Fruit fly (Drosophila melanogaster): Measurements from ENCODE around the gene gb.

Gene gb

DNA sequence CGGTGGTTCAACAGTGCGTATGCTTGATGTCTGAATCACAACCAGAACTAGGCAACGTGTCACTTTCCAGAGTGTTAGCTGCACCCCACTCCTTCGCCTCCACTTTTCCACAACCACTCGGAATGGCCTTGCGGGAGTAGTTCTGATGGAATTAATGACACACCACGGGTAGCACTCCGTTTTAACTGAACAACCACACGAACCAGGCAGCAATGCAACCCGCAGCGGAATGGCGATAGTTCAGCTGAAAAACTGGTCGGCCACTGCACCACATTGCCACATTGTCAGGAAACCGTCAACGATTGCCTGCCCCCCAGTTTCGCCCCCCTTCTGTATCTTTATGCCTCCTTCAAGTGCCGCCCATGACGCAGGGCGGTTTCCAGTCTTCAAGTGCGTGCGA, 24.5 kb downstream of the gb start, which contains the start of gene Cpr97Ea:
Cpr97Ea (minus strand) TSS at position 230 of the 400 bp plus-strand sequence.
- TF ChIP-seq tai (GFP tag; optimal IDR thresholded peaks at IDR 0.05) (no peak), CG9705 (GFP tag; optimal IDR thresholded peaks at IDR 0.05) (no peak), Rel (GFP tag; optimal IDR thresholded peaks at IDR 0.05) (no peak), Rel (tag; optimal IDR thresholded peaks at IDR 0.05) (no peak), Vsx2 (GFP tag; optimal IDR thresholded peaks at IDR 0.05; ENCODE audit: partially characterized antibody) (no peak), Jra (GFP tag; optimal IDR thresholded peaks at IDR 0.05) (no peak), usp (GFP tag; optimal IDR thresholded peaks at IDR 0.05) (no peak), Abd-B (GFP tag; optimal IDR thresholded peaks at IDR 0.05) (no peak)

dm6 chr3R:27084528-27085052, 27.5 kb downstream of the gb start:
- TF ChIP-seq h (GFP tag; optimal IDR thresholded peaks at IDR 0.05) (peak; percentile 7), fru (GFP tag; optimal IDR thresholded peaks at IDR 0.05) (peak; percentile 12), sv (GFP tag; optimal IDR thresholded peaks at IDR 0.05) (no peak), foxo (GFP tag; optimal IDR thresholded peaks at IDR 0.05) (peak in 1 of 2 experiments; percentile 10), CG32264 (GFP tag; optimal IDR thresholded peaks at IDR 0.05) (no peak)

DNA sequence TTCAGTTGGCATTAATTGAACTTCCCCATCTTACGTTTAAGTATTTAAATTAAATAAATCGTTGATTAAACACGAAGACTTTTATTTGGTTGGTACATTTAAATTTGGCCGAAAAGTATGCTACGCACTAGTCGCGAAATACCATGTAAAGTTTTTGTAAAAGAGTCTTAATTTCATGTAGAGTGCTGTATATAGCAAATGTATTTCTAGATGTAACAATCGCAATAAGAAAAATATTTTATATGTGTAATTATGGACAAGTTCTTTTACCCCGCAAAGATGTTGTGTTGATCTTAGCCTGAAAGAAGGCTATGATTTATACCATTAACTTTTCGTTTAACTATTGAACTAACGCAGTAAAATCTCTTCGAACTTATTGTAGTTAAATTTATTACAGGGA, 29.3 kb downstream of the gb start:
- TF ChIP-seq Myc (optimal IDR thresholded peaks at IDR 0.05) (peak; percentile 66), dl (GFP tag; optimal IDR thresholded peaks at IDR 0.05; ENCODE audit: insufficient read depth in 1 of 2, partially characterized antibody in 2 of 2) (no peak), GATAd (GFP tag; optimal IDR thresholded peaks at IDR 0.05) (no peak)

DNA sequence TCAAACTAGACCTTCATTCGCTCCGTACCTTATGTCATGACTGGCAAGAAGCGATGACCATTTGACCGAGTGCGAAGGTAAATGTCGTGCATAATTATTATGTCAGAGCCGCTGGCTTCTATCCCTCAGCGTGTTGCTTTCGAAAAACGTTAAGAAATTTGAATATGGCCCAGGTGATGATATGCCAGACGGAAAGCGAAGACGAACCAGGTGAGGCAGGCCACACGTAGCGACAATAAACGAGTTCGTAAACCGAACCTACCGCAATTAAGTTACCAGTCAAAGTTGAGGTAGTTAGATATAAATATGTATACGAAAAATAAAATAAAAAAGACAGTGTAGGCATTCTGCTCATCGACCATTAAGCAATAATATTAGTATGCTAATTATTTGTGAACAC, 35.5 kb downstream of the gb start:
- TF ChIP-seq Jra (GFP tag; optimal IDR thresholded peaks at IDR 0.05) (no peak), dsf (GFP tag; optimal IDR thresholded peaks at IDR 0.05; ENCODE audit: borderline replicate concordance) (no peak), Abd-B (GFP tag; optimal IDR thresholded peaks at IDR 0.05) (no peak), Sp1 (GFP tag; optimal IDR thresholded peaks at IDR 0.05) (no peak), h (GFP tag; optimal IDR thresholded peaks at IDR 0.05) (no peak), Hnf4 (GFP tag; optimal IDR thresholded peaks at IDR 0.05) (no peak), fru (GFP tag; optimal IDR thresholded peaks at IDR 0.05) (no peak), ey (GFP tag; optimal IDR thresholded peaks at IDR 0.05) (no peak), Myc (optimal IDR thresholded peaks at IDR 0.05) (no peak), usp (GFP tag; optimal IDR thresholded peaks at IDR 0.05) (no peak), dmrt93B (GFP tag; optimal IDR thresholded peaks at IDR 0.05) (no peak), rgr (GFP tag; optimal IDR thresholded peaks at IDR 0.05) (no peak), Rel (GFP tag; optimal IDR thresholded peaks at IDR 0.05) (no peak), Rel (tag; optimal IDR thresholded peaks at IDR 0.05) (no peak), pan (optimal IDR thresholded peaks at IDR 0.05) (no peak), tai (GFP tag; optimal IDR thresholded peaks at IDR 0.05) (no peak), dl (GFP tag; optimal IDR thresholded peaks at IDR 0.05; ENCODE audit: insufficient read depth in 1 of 2, partially characterized antibody in 2 of 2) (no peak), brk (GFP tag; optimal IDR thresholded peaks at IDR 0.05) (no peak), CG32264 (GFP tag; optimal IDR thresholded peaks at IDR 0.05) (no peak), sage (GFP tag; optimal IDR thresholded peaks at IDR 0.05) (no peak)

DNA sequence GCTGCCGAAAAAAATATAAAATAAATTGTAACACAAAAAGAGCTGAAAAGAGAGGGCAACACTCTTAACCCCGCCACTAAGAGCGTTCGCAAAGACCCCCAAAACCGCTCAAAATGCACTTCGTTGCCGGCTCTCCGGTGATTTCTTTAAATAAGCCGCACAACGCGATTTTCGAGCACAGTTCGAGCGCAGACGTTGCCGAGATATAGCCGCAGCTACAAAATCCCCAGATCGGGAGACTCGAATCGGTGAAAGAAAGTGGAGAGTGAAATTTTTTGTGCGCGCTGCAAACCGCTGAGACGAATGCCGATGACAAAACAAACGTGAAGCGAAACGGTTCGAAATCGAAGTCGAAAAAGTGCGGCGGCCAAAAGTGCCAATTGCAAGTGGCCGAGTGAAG, 36.4 kb downstream of the gb start, which contains the start of gene CG14257:
CG14257 (plus strand) TSS at position 177 of the 400 bp plus-strand sequence.
- TF ChIP-seq Rel (GFP tag; optimal IDR thresholded peaks at IDR 0.05) = no peak
- TF ChIP-seq Rel (tag; optimal IDR thresholded peaks at IDR 0.05) = peak; percentile 23
- no peak for TF ChIP-seq Jra (GFP tag; optimal IDR thresholded peaks at IDR 0.05)
- no peak for TF ChIP-seq Sp1 (GFP tag; optimal IDR thresholded peaks at IDR 0.05)
- peak; percentile 8 for TF ChIP-seq Vsx2 (GFP tag; optimal IDR thresholded peaks at IDR 0.05; ENCODE audit: partially characterized antibody)
- no peak for TF ChIP-seq Myc (optimal IDR thresholded peaks at IDR 0.05)
- TF ChIP-seq psq (GFP tag; optimal IDR thresholded peaks at IDR 0.05) = peak; percentile 71
- TF ChIP-seq Dif (GFP tag; optimal IDR thresholded peaks at IDR 0.05; ENCODE audit: partially characterized antibody) = peak; percentile 48

dm6 chr3R:27070906-27071498, 41.1 kb downstream of the gb start:
- TF ChIP-seq Hr78 (GFP tag; optimal IDR thresholded peaks at IDR 0.05) = no peak
